Worm (Caenorhabditis elegans) whole organism, late embryonic: Measurements from ENCODE around the gene Y50D7A.3.

ENCODE experiments used
- fkh-6 ChIP-seq: sonication (generic microtip); optimal IDR thresholded peaks from 2 replicates; lab custom pipeline; 2016; ENCODE audit warnings: missing genetic modification characterization, missing compliant biosample characterization
- hlh-13 ChIP-seq: fragments of 200-800 bp; sonication (Bioruptor generic); optimal IDR thresholded peaks from 2 replicates; lab custom pipeline; 2018; ENCODE audit warnings: mild to moderate bottlenecking, missing genetic modification characterization, missing compliant biosample characterization
- nhr-11 ChIP-seq: fragments of 150-350 bp; optimal IDR thresholded peaks from 2 replicates; lab custom pipeline; 2014; ENCODE audit warnings: missing biosample characterization, missing genetic modification characterization
- pha-4 ChIP-seq: fragments of 150-350 bp; optimal IDR thresholded peaks from 2 replicates; lab custom pipeline; 2018; ENCODE audit warnings: missing biosample characterization, missing genetic modification reagents, missing genetic modification characterization
- unc-86 ChIP-seq: sonication (generic microtip); optimal IDR thresholded peaks from 2 replicates; lab custom pipeline; 2016; ENCODE audit warnings: missing genetic modification characterization, missing compliant biosample characterization

- TF ChIP-seq pha-4 (tag; lab: Kevin White, UChicago) = no peak
- TF ChIP-seq hlh-13 (GFP tag; lab: Kevin White, UChicago) = no peak
- TF ChIP-seq nhr-11 (tag; lab: Kevin White, UChicago) = no peak
- TF ChIP-seq unc-86 (tag; lab: Kevin White, UChicago) = no peak
- no peak for TF ChIP-seq fkh-6 (tag; lab: Kevin White, UChicago)
These were observed 47.3 kb upstream of the Y50D7A.3 start, which contains the start of gene W10C4.1 for ce11 chrIII:207023-207422.
